Fruit fly (Drosophila melanogaster) whole organism, embryonic: ENCODE results near the gene CG31809.
A peak's percentile ranks its signal among the peaks of the same experiment; 100 is the strongest.

Experiments
- Antp ChIP-seq: fragments of 200-800 bp; sonication (Bioruptor generic); optimal IDR thresholded peaks from 3 replicates; lab custom pipeline; 2016; ENCODE audit warnings: missing biosample characterization, missing genetic modification characterization
- CG10366 ChIP-seq: fragments of 200-800 bp; sonication (Bioruptor generic); IDR thresholded peaks from 2 replicates; pipeline ENCODE4 v1.3.6; 2022; ENCODE audit warnings: missing biosample characterization, missing genetic modification characterization
- CG10979 ChIP-seq: fragments of 200-800 bp; sonication (Bioruptor generic); optimal IDR thresholded peaks from 2 replicates; lab custom pipeline; 2018; ENCODE audit warnings: missing biosample characterization, mild to moderate bottlenecking, missing genetic modification characterization, moderate library complexity
- CG11398 ChIP-seq: fragments of 200-800 bp; sonication (Bioruptor generic); optimal IDR thresholded peaks from 2 replicates; lab custom pipeline; 2016; ENCODE audit warnings: missing biosample characterization, missing genetic modification characterization
- CG13296 ChIP-seq: fragments of 200-800 bp; sonication (Bioruptor generic); optimal IDR thresholded peaks from 3 replicates; lab custom pipeline; 2018; ENCODE audit warnings: missing biosample characterization, mild to moderate bottlenecking, missing genetic modification characterization
- CG17912 ChIP-seq: fragments of 200-800 bp; sonication (Bioruptor generic); optimal IDR thresholded peaks from 2 replicates; lab custom pipeline; 2018; ENCODE audit warnings: missing biosample characterization, mild to moderate bottlenecking, missing genetic modification characterization
- CG2120 ChIP-seq: fragments of 200-800 bp; sonication (Bioruptor generic); optimal IDR thresholded peaks from 3 replicates; lab custom pipeline; 2016; ENCODE audit warnings: missing biosample characterization, missing genetic modification characterization
- CG2199 ChIP-seq: fragments of 200-800 bp; sonication (Bioruptor generic); IDR thresholded peaks from 3 replicates; pipeline ENCODE4 v1.3.6; 2022; ENCODE audit warnings: missing biosample characterization, missing genetic modification characterization
- CG2678 ChIP-seq: fragments of 200-800 bp; sonication (Bioruptor generic); optimal IDR thresholded peaks from 3 replicates; lab custom pipeline; 2019; ENCODE audit warnings: missing biosample characterization, mild to moderate bottlenecking, missing genetic modification characterization, moderate library complexity
- CG31365 ChIP-seq: fragments of 200-800 bp; sonication (Bioruptor generic); optimal IDR thresholded peaks from 2 replicates; lab custom pipeline; 2018; ENCODE audit warnings: missing biosample characterization, mild to moderate bottlenecking, missing genetic modification characterization
- CG32767 ChIP-seq: fragments of 200-800 bp; sonication (Bioruptor generic); IDR thresholded peaks from 2 replicates; pipeline ENCODE4 v1.3.6; 2022; ENCODE audit warnings: missing biosample characterization, missing genetic modification characterization
- CG34422 ChIP-seq: fragments of 200-800 bp; sonication (Bioruptor generic); IDR thresholded peaks from 3 replicates; pipeline ENCODE4 v1.3.6; 2022; ENCODE audit warnings: missing biosample characterization, missing genetic modification characterization
- CG6254 ChIP-seq: fragments of 200-800 bp; sonication (Bioruptor generic); optimal IDR thresholded peaks from 3 replicates; lab custom pipeline; 2017; ENCODE audit warnings: mild to moderate bottlenecking, missing biosample characterization, missing genetic modification reagents, missing genetic modification characterization
- CG6765 ChIP-seq: fragments of 200-800 bp; sonication (Bioruptor generic); optimal IDR thresholded peaks from 3 replicates; lab custom pipeline; 2017; ENCODE audit warnings: missing biosample characterization, mild to moderate bottlenecking, missing genetic modification characterization
- CG6813 ChIP-seq: fragments of 200-800 bp; sonication (Bioruptor generic); optimal IDR thresholded peaks from 2 replicates; lab custom pipeline; 2017; ENCODE audit warnings: missing biosample characterization, missing genetic modification characterization, mild to moderate bottlenecking, moderate library complexity, missing genetic modification reagents
- CG7839 ChIP-seq: fragments of 200-800 bp; sonication (Bioruptor generic); optimal IDR thresholded peaks from 3 replicates; lab custom pipeline; 2018; ENCODE audit warnings: missing biosample characterization, mild to moderate bottlenecking, missing genetic modification characterization, moderate library complexity
- CG8089 ChIP-seq: fragments of 200-800 bp; sonication (Bioruptor generic); optimal IDR thresholded peaks from 3 replicates; lab custom pipeline; 2016; ENCODE audit warnings: missing biosample characterization, missing genetic modification characterization
- CG8765 ChIP-seq: fragments of 200-800 bp; sonication (Bioruptor generic); IDR thresholded peaks from 2 replicates; pipeline ENCODE4 v1.3.6; 2022; ENCODE audit warnings: missing biosample characterization, missing genetic modification characterization
- CG9817 ChIP-seq: fragments of 200-800 bp; sonication (Bioruptor generic); optimal IDR thresholded peaks from 2 replicates; lab custom pipeline; 2018; ENCODE audit warnings: missing biosample characterization, mild to moderate bottlenecking, missing genetic modification characterization, moderate library complexity
- CG9876 ChIP-seq: fragments of 200-800 bp; sonication (Bioruptor generic); optimal IDR thresholded peaks from 2 replicates; lab custom pipeline; 2016; ENCODE audit warnings: missing biosample characterization, missing genetic modification characterization
- CTCF ChIP-seq: fragments of 200-800 bp; sonication (Bioruptor generic); optimal IDR thresholded peaks from 2 replicates; lab custom pipeline; 2017; ENCODE audit warnings: missing biosample characterization, mild to moderate bottlenecking, missing genetic modification characterization, moderate library complexity
- CoRest ChIP-seq: fragments of 200-800 bp; sonication (Bioruptor generic); optimal IDR thresholded peaks from 3 replicates; lab custom pipeline; 2018; ENCODE audit warnings: missing biosample characterization, mild to moderate bottlenecking, missing genetic modification characterization, moderate library complexity
- Deaf1 ChIP-seq: fragments of 200-800 bp; optimal IDR thresholded peaks from 3 replicates; lab custom pipeline; 2019; ENCODE audit warnings: missing biosample characterization, mild to moderate bottlenecking, missing genetic modification characterization, moderate library complexity
- Dll ChIP-seq: fragments of 200-800 bp; sonication (Bioruptor generic); IDR thresholded peaks from 4 replicates; pipeline ENCODE4 v1.3.6; 2022; ENCODE audit warnings: missing biosample characterization, missing genetic modification characterization; ENCODE audit not compliant: partially characterized antibody
- E2f1 ChIP-seq: fragments of 200-800 bp; sonication (Bioruptor generic); IDR thresholded peaks from 2 replicates; pipeline ENCODE4 v1.3.6; 2022; ENCODE audit warnings: missing biosample characterization, missing genetic modification characterization
- H15 ChIP-seq: fragments of 200-800 bp; sonication (Bioruptor generic); IDR thresholded peaks from 3 replicates; pipeline ENCODE4 v1.3.6; 2022; ENCODE audit warnings: missing biosample characterization, missing genetic modification characterization
- HLHmδ ChIP-seq: fragments of 200-800 bp; sonication (Bioruptor generic); optimal IDR thresholded peaks from 2 replicates; lab custom pipeline; 2018; ENCODE audit warnings: missing biosample characterization, mild to moderate bottlenecking, missing genetic modification characterization, moderate library complexity
- Hey ChIP-seq: fragments of 200-800 bp; sonication (Bioruptor generic); optimal IDR thresholded peaks from 3 replicates; lab custom pipeline; 2018; ENCODE audit warnings: missing biosample characterization, mild to moderate bottlenecking, missing genetic modification characterization
- Med ChIP-seq: fragments of 200-800 bp; sonication (Bioruptor generic); peaks from one replicate; lab custom pipeline; 2016; ENCODE audit warnings: missing biosample characterization, missing genetic modification characterization, mild to moderate bottlenecking, inconsistent platforms, moderate library complexity
- Mrtf ChIP-seq: fragments of 200-800 bp; sonication (Bioruptor generic); IDR thresholded peaks from 3 replicates; pipeline ENCODE4 v1.3.6; 2022; ENCODE audit warnings: missing biosample characterization, missing genetic modification characterization
- Opbp ChIP-seq: fragments of 200-800 bp; sonication (Bioruptor generic); IDR thresholded peaks from 3 replicates; pipeline ENCODE4 v1.3.6; 2022; ENCODE audit warnings: missing biosample characterization, missing genetic modification characterization; ENCODE audit not compliant: partially characterized antibody
- Sox102F ChIP-seq: fragments of 200-800 bp; sonication (Bioruptor generic); optimal IDR thresholded peaks from 2 replicates; lab custom pipeline; 2018; ENCODE audit warnings: missing biosample characterization, mild to moderate bottlenecking, missing genetic modification characterization, moderate library complexity
- Stat92E ChIP-seq, 3 experiments: fragments of >200 bp in 2 of 3; fragments of 200-800 bp in 1 of 3; sonication (Bioruptor generic) in 1 of 3; optimal IDR thresholded peaks; 2 replicates each; lab custom pipeline; 2017 to 2019; ENCODE audit warnings: missing biosample characterization in 3 of 3, missing genetic modification characterization in 3 of 3, mild to moderate bottlenecking in 1 of 3, moderate library complexity in 1 of 3
- Trl ChIP-seq, 3 experiments: fragments of >200 bp in 2 of 3; fragments of 200-800 bp in 1 of 3; sonication (Bioruptor generic) in 1 of 3; optimal IDR thresholded peaks; 2 replicates in 1 of 3; 3 replicates in 2 of 3; lab custom pipeline; 2016 to 2017; ENCODE audit warnings: missing biosample characterization in 1 of 3, missing genetic modification characterization in 1 of 3
- Xrp1 ChIP-seq: fragments of 200-800 bp; sonication (Bioruptor generic); IDR thresholded peaks from 2 replicates; pipeline ENCODE4 v1.3.6; 2022; ENCODE audit warnings: missing biosample characterization, missing genetic modification characterization
- az2 ChIP-seq: fragments of 200-800 bp; sonication (Bioruptor generic); optimal IDR thresholded peaks from 3 replicates; lab custom pipeline; 2016; ENCODE audit warnings: missing biosample characterization, missing genetic modification characterization
- crp ChIP-seq, 2 experiments: fragments of 200-800 bp; sonication (Bioruptor generic); optimal IDR thresholded peaks; 2 replicates in 1 of 2; 3 replicates in 1 of 2; lab custom pipeline; 2017; ENCODE audit warnings: missing biosample characterization in 2 of 2, missing genetic modification characterization in 2 of 2, mild to moderate bottlenecking in 1 of 2, moderate library complexity in 1 of 2
- dmrt11E ChIP-seq: fragments of 200-800 bp; sonication (Bioruptor generic); optimal IDR thresholded peaks from 3 replicates; lab custom pipeline; 2018; ENCODE audit warnings: missing biosample characterization, mild to moderate bottlenecking, missing genetic modification characterization, moderate library complexity
- her ChIP-seq: fragments of 200-800 bp; sonication (Bioruptor generic); optimal IDR thresholded peaks from 2 replicates; lab custom pipeline; 2016; ENCODE audit warnings: missing biosample characterization, missing genetic modification characterization
- hth ChIP-seq: fragments of >200 bp; optimal IDR thresholded peaks from 2 replicates; lab custom pipeline; 2017; ENCODE audit warnings: inconsistent platforms
- kni ChIP-seq: fragments of 200-800 bp; sonication (Bioruptor generic); optimal IDR thresholded peaks from 3 replicates; lab custom pipeline; 2017; ENCODE audit warnings: mild to moderate bottlenecking, missing biosample characterization, missing genetic modification reagents, missing genetic modification characterization
- lmd ChIP-seq: fragments of 200-800 bp; sonication (Bioruptor generic); IDR thresholded peaks from 2 replicates; pipeline ENCODE4 v1.3.6; 2022; ENCODE audit warnings: missing biosample characterization, missing genetic modification characterization
- mirr ChIP-seq: fragments of 200-800 bp; sonication (Bioruptor generic); optimal IDR thresholded peaks from 3 replicates; lab custom pipeline; 2018; ENCODE audit warnings: missing biosample characterization, mild to moderate bottlenecking, missing genetic modification characterization
- pros ChIP-seq: fragments of 200-800 bp; sonication (Bioruptor generic); optimal IDR thresholded peaks from 3 replicates; lab custom pipeline; 2019; ENCODE audit warnings: missing biosample characterization, mild to moderate bottlenecking, missing genetic modification characterization, moderate library complexity
- row ChIP-seq: fragments of 200-800 bp; sonication (Bioruptor generic); IDR thresholded peaks from 3 replicates; pipeline ENCODE4 v1.3.6; 2022; ENCODE audit warnings: missing biosample characterization, missing genetic modification characterization
- run ChIP-seq: fragments of 200-800 bp; sonication (Bioruptor generic); optimal IDR thresholded peaks from 3 replicates; lab custom pipeline; 2018; ENCODE audit warnings: missing biosample characterization, mild to moderate bottlenecking, missing genetic modification characterization
- sens ChIP-seq: fragments of 200-800 bp; sonication (Bioruptor generic); peaks from one replicate; lab custom pipeline; 2016; ENCODE audit warnings: missing biosample characterization, missing genetic modification characterization
- sqz ChIP-seq: fragments of 200-800 bp; sonication (Bioruptor generic); optimal IDR thresholded peaks from 3 replicates; lab custom pipeline; 2018; ENCODE audit warnings: missing biosample characterization, mild to moderate bottlenecking, missing genetic modification characterization
- tin ChIP-seq: fragments of 200-800 bp; sonication (Bioruptor generic); optimal IDR thresholded peaks from 3 replicates; lab custom pipeline; 2016; ENCODE audit warnings: missing biosample characterization, missing genetic modification characterization
- trh ChIP-seq: fragments of 200-800 bp; sonication (Bioruptor generic); optimal IDR thresholded peaks from 2 replicates; lab custom pipeline; 2016; ENCODE audit warnings: missing biosample characterization, missing genetic modification characterization
- wek ChIP-seq: fragments of 200-800 bp; sonication (Bioruptor generic); optimal IDR thresholded peaks from 3 replicates; lab custom pipeline; 2018; ENCODE audit warnings: missing biosample characterization, mild to moderate bottlenecking, missing genetic modification characterization, moderate library complexity

CG31809 gene

dm6 chr2L:16858466-16859007 is at the start of gene CG31809:
CG31809 (minus strand) TSS chr2L:16858714.
- TF ChIP-seq Deaf1 (tag; lab: Kevin White, UChicago) (peak; percentile 62), CoRest (tag; lab: Kevin White, UChicago) (no peak), Xrp1 (GFP tag; lab: Robert Waterston, UW) (peak; percentile 22; the same call in 1 of the 2 replicates), CG11398 (GFP tag; lab: Kevin White, UChicago) (no peak), her (GFP tag; lab: Kevin White, UChicago) (no peak), Stat92E (GFP tag; optimal IDR thresholded peaks at IDR 0.05; lab: Kevin White, UChicago) (no peak), CG8765 (GFP tag; lab: Robert Waterston, UW) (no peak), CG2678 (tag; lab: Kevin White, UChicago) (no peak), tin (no peak), CG7839 (tag; lab: Kevin White, UChicago) (no peak), Med (peak; percentile 66), CG32767 (GFP tag; lab: Robert Waterston, UW) (no peak), HLHmδ (GFP tag; lab: Kevin White, UChicago) (no peak), CG10366 (peak; percentile 7; the same call in 1 of the 2 replicates), CG2199 (peak; percentile 66; the same call in 2 of the 3 replicates), CG31365 (tag; lab: Kevin White, UChicago) (no peak), Hey (tag; lab: Kevin White, UChicago) (no peak), CG34422 (GFP tag; lab: Robert Waterston, UW) (no peak), Dll (0 out of 4 replicates have a peak, but pooled peaks have one; percentile 23), lmd (GFP tag; lab: Robert Waterston, UW) (no peak), Sox102F (GFP tag; lab: Kevin White, UChicago) (peak; percentile 4), wek (GFP tag; lab: Kevin White, UChicago) (peak; percentile 47), dmrt11E (tag; lab: Kevin White, UChicago) (no peak), az2 (GFP tag; lab: Kevin White, UChicago) (no peak), H15 (GFP tag; lab: Robert Waterston, UW) (no peak), CG17912 (GFP tag; lab: Kevin White, UChicago) (no peak), CG6813 (peak; percentile 25), hth (lab: Kevin White, UChicago) (no peak), E2f1 (GFP tag; lab: Robert Waterston, UW) (no peak), CG13296 (GFP tag; lab: Kevin White, UChicago) (peak; percentile 20), crp (GFP tag; optimal IDR thresholded peaks at IDR 0.05; lab: Kevin White, UChicago) (no peak), CG9817 (tag; lab: Kevin White, UChicago) (no peak), CG6765 (GFP tag; lab: Kevin White, UChicago) (no peak), sens (peak; percentile 5), kni (GFP tag; lab: Kevin White, UChicago) (peak; percentile 8), Trl (optimal IDR thresholded peaks at IDR 0.05; lab: Kevin White, UChicago) (peak in 1 of 2 experiments; percentile 41), Trl (GFP tag; optimal IDR thresholded peaks at IDR 0.05; lab: Kevin White, UChicago) (no peak), run (tag; lab: Kevin White, UChicago) (no peak), pros (GFP tag; lab: Kevin White, UChicago) (no peak), Antp (GFP tag; lab: Kevin White, UChicago) (no peak), CG8089 (GFP tag; lab: Kevin White, UChicago) (no peak), row (no peak), sqz (GFP tag; lab: Kevin White, UChicago) (peak; percentile 36), CG9876 (no peak), CTCF (GFP tag; lab: Kevin White, UChicago) (no peak), CG6254 (GFP tag; lab: Kevin White, UChicago) (peak; percentile 47), Opbp (GFP tag; lab: Robert Waterston, UW) (no peak), mirr (GFP tag; lab: Kevin White, UChicago) (no peak), CG10979 (tag; lab: Kevin White, UChicago) (no peak), CG2120 (GFP tag; lab: Kevin White, UChicago) (no peak), trh (GFP tag; lab: Kevin White, UChicago) (no peak), Mrtf (GFP tag; lab: Robert Waterston, UW) (no peak)
